Worm (Caenorhabditis elegans): ENCODE results near the gene cyn-2.

cyn-2 gene

DNA sequence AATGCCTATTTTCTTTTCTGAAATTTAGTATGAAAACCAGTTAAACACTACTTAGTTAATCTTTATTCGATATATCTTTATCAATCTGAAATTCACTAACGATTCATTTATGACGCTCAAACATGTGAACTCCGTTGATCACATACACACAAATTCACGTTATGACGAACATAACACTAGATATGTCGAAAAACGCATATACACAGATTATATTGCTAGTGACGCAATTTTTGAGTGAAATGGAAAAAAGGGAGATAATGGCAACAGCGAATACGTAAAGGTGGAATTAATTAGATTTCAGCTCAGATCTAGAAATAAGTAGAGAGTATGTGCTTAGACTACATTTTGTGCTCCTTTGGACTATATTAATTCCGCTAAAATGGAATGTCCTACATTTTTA, 24.4 kb downstream of the cyn-2 start:
- TF ChIP-seq unc-62 (GFP tag; optimal IDR thresholded peaks at IDR 0.05 in 1 of 2) (no peak), unc-62 (tag; optimal IDR thresholded peaks at IDR 0.05) (no peak), R02D3.7 (tag; optimal IDR thresholded peaks at IDR 0.05) (no peak), lin-39 (tag; optimal IDR thresholded peaks at IDR 0.05) (no peak), madf-5 (GFP tag; IDR thresholded peaks at IDR 0.05) (no peak), fos-1 (tag; optimal IDR thresholded peaks at IDR 0.05) (no peak), dmd-8 (GFP tag; IDR thresholded peaks at IDR 0.05) (no peak), mep-1 (tag; optimal IDR thresholded peaks at IDR 0.05) (no peak), Y5F2A.4 (GFP tag; optimal IDR thresholded peaks at IDR 0.05) (no peak), madf-9 (GFP tag; conservative IDR thresholded peaks at IDR 0.05) (no peak), zfp-2 (tag; optimal IDR thresholded peaks at IDR 0.05) (no peak), pqm-1 (tag; optimal IDR thresholded peaks at IDR 0.05) (no peak), set-16 (GFP tag; IDR thresholded peaks at IDR 0.05) (no peak), arid-1 (GFP tag; conservative IDR thresholded peaks at IDR 0.05) (no peak), nhr-10 (tag; optimal IDR thresholded peaks at IDR 0.05) (no peak)

DNA sequence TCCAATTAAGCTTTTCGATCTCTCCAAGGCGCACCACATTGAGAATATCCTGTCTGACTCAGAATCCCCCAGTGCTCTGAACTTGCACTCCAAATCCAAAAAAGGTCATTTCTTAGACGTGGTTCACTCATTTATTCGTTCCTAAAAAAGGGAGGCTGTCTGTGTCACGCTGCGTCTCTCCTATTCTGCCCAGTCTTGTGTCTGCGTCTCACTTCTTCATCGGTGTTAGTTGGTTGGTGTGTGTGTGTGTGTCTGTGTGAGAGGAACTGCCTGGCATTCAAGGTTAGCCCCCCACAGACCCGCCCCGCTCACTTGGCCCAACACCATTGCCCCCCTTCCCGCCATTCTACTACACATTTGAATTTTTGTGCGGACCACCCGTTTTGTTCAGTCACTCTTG, 25.0 kb downstream of the cyn-2 start:
- TF ChIP-seq snpc-1.2 (GFP tag; IDR thresholded peaks at IDR 0.05): peak; percentile 36; the same call in 1 of the 2 replicates
- no peak for TF ChIP-seq vab-7 (GFP tag; IDR thresholded peaks at IDR 0.05)
- peak; percentile 58 for TF ChIP-seq dve-1 (tag; optimal IDR thresholded peaks at IDR 0.05; ENCODE audit: insufficient read depth)
- 0 out of 2 replicates have a peak, but pooled peaks have one; percentile 18 for TF ChIP-seq set-16 (GFP tag; IDR thresholded peaks at IDR 0.05)
- peak; percentile 42 to 58 for TF ChIP-seq mdl-1 (tag; optimal IDR thresholded peaks at IDR 0.05)
- peak; percentile 68 for TF ChIP-seq hlh-11 (tag; optimal IDR thresholded peaks at IDR 0.05)
- peak; percentile 55 for TF ChIP-seq mes-2 (tag; optimal IDR thresholded peaks at IDR 0.05; ENCODE audit: poor library complexity, severe bottlenecking)
- TF ChIP-seq hlh-30 (tag; optimal IDR thresholded peaks at IDR 0.05; ENCODE audit: insufficient read depth): peak; percentile 74
- peak; percentile 51 for TF ChIP-seq dmd-6 (GFP tag; IDR thresholded peaks at IDR 0.05)
- TF ChIP-seq unc-62 (GFP tag; optimal IDR thresholded peaks at IDR 0.05 in 1 of 2): peak in 1 of 2 experiments; percentile 94
- no peak for TF ChIP-seq unc-62 (tag; optimal IDR thresholded peaks at IDR 0.05)
- TF ChIP-seq nhr-6 (tag; optimal IDR thresholded peaks at IDR 0.05): peak; percentile 2
- 0 out of 2 replicates have a peak, but pooled peaks have one; percentile 40 for TF ChIP-seq T26A8.4 (GFP tag; IDR thresholded peaks at IDR 0.05)
- TF ChIP-seq nhr-11 (tag; optimal IDR thresholded peaks at IDR 0.05): peak; percentile 7
- peak; percentile 82 for TF ChIP-seq hmg-1.1 (GFP tag; IDR thresholded peaks at IDR 0.05)
- TF ChIP-seq rbr-2 (tag; optimal IDR thresholded peaks at IDR 0.05): peak; percentile 28
- TF ChIP-seq zfp-3 (GFP tag; conservative IDR thresholded peaks at IDR 0.05): no peak
- no peak for TF ChIP-seq egl-27 (tag; optimal IDR thresholded peaks at IDR 0.05)
- TF ChIP-seq aly-2 (tag; optimal IDR thresholded peaks at IDR 0.05): no peak
- peak; percentile 80 for TF ChIP-seq aha-1 (tag)
- peak in 1 of 2 experiments; percentile 72 for TF ChIP-seq lsy-2 (tag; optimal IDR thresholded peaks at IDR 0.05)
- TF ChIP-seq nhr-28 (tag; optimal IDR thresholded peaks at IDR 0.05): peak; percentile 58
- TF ChIP-seq ctbp-1 (GFP tag; IDR thresholded peaks at IDR 0.05): 0 out of 2 replicates have a peak, but pooled peaks have one; percentile 28
- TF ChIP-seq jun-1 (tag; optimal IDR thresholded peaks at IDR 0.05): no peak
- 0 out of 2 replicates have a peak, but pooled peaks have one; percentile 37 for TF ChIP-seq lin-1 (GFP tag; IDR thresholded peaks at IDR 0.05)
- no peak for TF ChIP-seq nhr-41 (GFP tag; IDR thresholded peaks at IDR 0.05)
- peak; percentile 49 for TF ChIP-seq mep-1 (tag; optimal IDR thresholded peaks at IDR 0.05)
- peak; percentile 78 for TF ChIP-seq nhr-25 (tag; optimal IDR thresholded peaks at IDR 0.05; ENCODE audit: borderline replicate concordance, insufficient read depth)
- TF ChIP-seq ceh-32 (tag; optimal IDR thresholded peaks at IDR 0.05; ENCODE audit: poor library complexity): no peak
- TF ChIP-seq arid-1 (GFP tag; conservative IDR thresholded peaks at IDR 0.05): peak; percentile 63
- TF ChIP-seq nhr-237 (tag; optimal IDR thresholded peaks at IDR 0.05): no peak
- peak; percentile 15 for TF ChIP-seq fkh-10 (GFP tag; optimal IDR thresholded peaks at IDR 0.05)
- TF ChIP-seq mxl-3 (GFP tag; optimal IDR thresholded peaks at IDR 0.05): peak; percentile 52
- TF ChIP-seq egl-43 (GFP tag; IDR thresholded peaks at IDR 0.05): peak; percentile 77
- TF ChIP-seq dmd-8 (GFP tag; IDR thresholded peaks at IDR 0.05): no peak
- no peak for TF ChIP-seq php-3 (GFP tag; IDR thresholded peaks at IDR 0.05)
- peak in 1 of 2 experiments; percentile 38 for TF ChIP-seq hif-1 (tag; optimal IDR thresholded peaks at IDR 0.05)
- TF ChIP-seq lin-38 (GFP tag; IDR thresholded peaks at IDR 0.05): no peak
- 0 out of 2 replicates have a peak, but pooled peaks have one; percentile 35 for TF ChIP-seq lim-7 (GFP tag; IDR thresholded peaks at IDR 0.05)
